Worm (Caenorhabditis elegans) whole organism, early embryonic: ENCODE data around the gene F53A9.3.

Experiments used
- ama-1 ChIP-seq: fragments of 150-350 bp; optimal IDR thresholded peaks from 2 replicates; lab custom pipeline; 2014
- ets-7 ChIP-seq: sonication (generic microtip); optimal IDR thresholded peaks from 2 replicates; lab custom pipeline; 2016; ENCODE audit warnings: missing genotype, missing genetic modification characterization, missing compliant biosample characterization
- hnd-1 ChIP-seq: sonication (generic microtip); optimal IDR thresholded peaks from 2 replicates; lab custom pipeline; 2016; ENCODE audit warnings: missing genetic modification characterization, missing compliant biosample characterization
- pes-1 ChIP-seq: fragments of 200-800 bp; sonication (Bioruptor generic); IDR thresholded peaks from 2 replicates; pipeline ENCODE4 v1.3.6; 2022; ENCODE audit warnings: missing genetic modification reagents, missing genetic modification characterization, missing compliant biosample characterization
- sea-1 ChIP-seq: fragments of 200-800 bp; sonication (Bioruptor generic); conservative IDR thresholded peaks from 2 replicates; pipeline ENCODE4 v1.3.6; 2022; ENCODE audit warnings: missing genetic modification characterization, missing compliant biosample characterization
- tbx-11 ChIP-seq: fragments of 200-800 bp; sonication (Bioruptor generic); IDR thresholded peaks from 2 replicates; pipeline ENCODE4 v1.3.6; 2022; ENCODE audit warnings: missing genetic modification characterization, missing compliant biosample characterization
- tbx-37 ChIP-seq: fragments of 200-800 bp; sonication (Bioruptor generic); conservative IDR thresholded peaks from 2 replicates; pipeline ENCODE4 v1.3.6; 2022; ENCODE audit warnings: missing genetic modification reagents, missing genetic modification characterization, missing compliant biosample characterization
- tra-4 ChIP-seq: sonication (generic microtip); optimal IDR thresholded peaks from 2 replicates; lab custom pipeline; 2017; ENCODE audit warnings: missing genetic modification characterization, missing compliant biosample characterization

- no peak for TF ChIP-seq sea-1
- TF ChIP-seq ama-1: no peak
- no peak for TF ChIP-seq pes-1
- no peak for TF ChIP-seq ets-7 (tag; lab: Kevin White, UChicago)
- no peak for TF ChIP-seq hnd-1 (tag; lab: Kevin White, UChicago)
- TF ChIP-seq tra-4 (tag; lab: Kevin White, UChicago): no peak
- TF ChIP-seq tbx-37 (GFP tag; lab: Robert Waterston, UW): no peak
- no peak for TF ChIP-seq tbx-11
These were observed 34.7 kb downstream of the F53A9.3 start, which contains the start of gene M02D8.7 for ce11 chrX:8742896-8743295.
